Fruit fly (Drosophila melanogaster) whole organism, embryonic: ENCODE measurements around the gene Gyc89Da.

Experiments used
- Atf3 ChIP-seq: fragments of 200-800 bp; sonication (Bioruptor generic); optimal IDR thresholded peaks from 3 replicates; lab custom pipeline; 2016; ENCODE audit warnings: missing biosample characterization, missing genetic modification characterization
- Bgb ChIP-seq: fragments of 200-800 bp; sonication (Bioruptor generic); IDR thresholded peaks from 2 replicates; pipeline ENCODE4 v1.3.6; 2022; ENCODE audit warnings: missing biosample characterization, missing genetic modification characterization; ENCODE audit not compliant: partially characterized antibody
- C15 ChIP-seq: fragments of 200-800 bp; sonication (Bioruptor generic); IDR thresholded peaks from 3 replicates; pipeline ENCODE4 v1.3.6; 2022; ENCODE audit warnings: missing biosample characterization, missing genetic modification characterization
- CG11723 ChIP-seq: fragments of 200-800 bp; sonication (Bioruptor generic); optimal IDR thresholded peaks from 2 replicates; lab custom pipeline; 2017; ENCODE audit warnings: missing biosample characterization, mild to moderate bottlenecking, missing genetic modification characterization
- CG12155 ChIP-seq: fragments of 200-800 bp; sonication (Bioruptor generic); optimal IDR thresholded peaks from 3 replicates; lab custom pipeline; 2016; ENCODE audit warnings: missing biosample characterization, missing genetic modification characterization
- CG14667 ChIP-seq: fragments of 200-800 bp; sonication (Bioruptor generic); IDR thresholded peaks from 2 replicates; pipeline ENCODE4 v1.3.6; 2022; ENCODE audit warnings: missing biosample characterization, missing genetic modification characterization
- CG14860 ChIP-seq: fragments of 200-800 bp; sonication (Bioruptor generic); IDR thresholded peaks from 3 replicates; pipeline ENCODE4 v1.3.6; 2022; ENCODE audit warnings: missing biosample characterization, missing genetic modification characterization; ENCODE audit not compliant: partially characterized antibody
- CG15696 ChIP-seq: fragments of 200-800 bp; sonication (Bioruptor generic); optimal IDR thresholded peaks from 2 replicates; lab custom pipeline; 2019; ENCODE audit warnings: missing biosample characterization, mild to moderate bottlenecking, missing genetic modification characterization, moderate library complexity
- CG17359 ChIP-seq: fragments of 200-800 bp; sonication (Bioruptor generic); optimal IDR thresholded peaks from 3 replicates; lab custom pipeline; 2018; ENCODE audit warnings: missing biosample characterization, mild to moderate bottlenecking, missing genetic modification characterization, moderate library complexity
- CG3065 ChIP-seq: fragments of 200-800 bp; sonication (Bioruptor generic); optimal IDR thresholded peaks from 2 replicates; lab custom pipeline; 2016; ENCODE audit warnings: missing biosample characterization, missing genetic modification characterization
- CG31224 ChIP-seq: fragments of 200-800 bp; sonication (Bioruptor generic); IDR thresholded peaks from 2 replicates; pipeline ENCODE4 v1.3.6; 2022; ENCODE audit warnings: missing biosample characterization, missing genetic modification characterization
- CG31441 ChIP-seq: fragments of 200-800 bp; sonication (Bioruptor generic); IDR thresholded peaks from 2 replicates; pipeline ENCODE4 v1.3.6; 2022; ENCODE audit warnings: missing biosample characterization, missing genetic modification characterization
- CG3726 ChIP-seq: fragments of 200-800 bp; sonication (Bioruptor generic); IDR thresholded peaks from 3 replicates; pipeline ENCODE4, ENCODE4 v1.3.6; 2022; ENCODE audit warnings: missing biosample characterization, missing genetic modification characterization
- CG3847 ChIP-seq: fragments of 200-800 bp; sonication (Bioruptor generic); IDR thresholded peaks from 2 replicates; pipeline ENCODE4 v1.3.6; 2022; ENCODE audit warnings: missing biosample characterization, missing genetic modification characterization
- CG4424 ChIP-seq: fragments of 200-800 bp; sonication (Bioruptor generic); optimal IDR thresholded peaks from 3 replicates; lab custom pipeline; 2016; ENCODE audit warnings: missing biosample characterization, missing genetic modification characterization
- CG7745 ChIP-seq: fragments of 200-800 bp; sonication (Bioruptor generic); optimal IDR thresholded peaks from 2 replicates; lab custom pipeline; 2018; ENCODE audit warnings: missing biosample characterization, mild to moderate bottlenecking, missing genetic modification characterization, moderate library complexity
- CG7987 ChIP-seq: fragments of 200-800 bp; sonication (Bioruptor generic); optimal IDR thresholded peaks from 2 replicates; lab custom pipeline; 2018; ENCODE audit warnings: missing biosample characterization, mild to moderate bottlenecking, missing genetic modification characterization, moderate library complexity
- CG8944 ChIP-seq: fragments of 200-800 bp; sonication (Bioruptor generic); optimal IDR thresholded peaks from 3 replicates; lab custom pipeline; 2016; ENCODE audit warnings: missing biosample characterization, missing genetic modification characterization
- CG9609 ChIP-seq: fragments of 200-800 bp; sonication (Bioruptor generic); optimal IDR thresholded peaks from 3 replicates; lab custom pipeline; 2016; ENCODE audit warnings: missing biosample characterization, missing genetic modification characterization
- CkIIα-i1 ChIP-seq: fragments of 200-800 bp; sonication (Bioruptor generic); IDR thresholded peaks from 2 replicates; pipeline ENCODE4 v1.3.6; 2022; ENCODE audit warnings: missing biosample characterization, missing genetic modification characterization
- CrebB ChIP-seq: fragments of 200-800 bp; sonication (Bioruptor generic); optimal IDR thresholded peaks from 3 replicates; lab custom pipeline; 2018; ENCODE audit warnings: missing biosample characterization, mild to moderate bottlenecking, missing genetic modification characterization
- D ChIP-seq, 2 experiments: fragments of 200-800 bp in 1 of 2; fragments of >200 bp in 1 of 2; sonication (Bioruptor generic) in 1 of 2; optimal IDR thresholded peaks; 2 replicates in 1 of 2; 3 replicates in 1 of 2; lab custom pipeline; 2017; ENCODE audit warnings: mild to moderate bottlenecking in 1 of 2, missing biosample characterization in 1 of 2, missing genetic modification characterization in 1 of 2, missing genetic modification reagents in 1 of 2
- Dbx ChIP-seq: fragments of 200-800 bp; sonication (Bioruptor generic); IDR thresholded peaks from 3 replicates; pipeline ENCODE4 v1.3.6; 2022; ENCODE audit warnings: missing biosample characterization, missing genetic modification characterization
- Dll ChIP-seq: fragments of 200-800 bp; sonication (Bioruptor generic); IDR thresholded peaks from 4 replicates; pipeline ENCODE4 v1.3.6; 2022; ENCODE audit warnings: missing biosample characterization, missing genetic modification characterization; ENCODE audit not compliant: partially characterized antibody
- Doc3 ChIP-seq: fragments of 200-800 bp; sonication (Bioruptor generic); IDR thresholded peaks from 3 replicates; pipeline ENCODE4 v1.3.6; 2022; ENCODE audit warnings: missing biosample characterization, missing genetic modification characterization; ENCODE audit not compliant: partially characterized antibody
- Dref ChIP-seq: fragments of 200-800 bp; sonication (Bioruptor generic); IDR thresholded peaks from 2 replicates; pipeline ENCODE4 v1.3.6; 2022; ENCODE audit warnings: missing biosample characterization, missing genetic modification characterization
- Jarid2 ChIP-seq: fragments of 200-800 bp; sonication (Bioruptor generic); optimal IDR thresholded peaks from 3 replicates; lab custom pipeline; 2017; ENCODE audit warnings: mild to moderate bottlenecking, missing biosample characterization, missing genetic modification reagents, missing genetic modification characterization
- Kr ChIP-seq: fragments of 200-800 bp; sonication (Bioruptor generic); optimal IDR thresholded peaks from 2 replicates; lab custom pipeline; 2017; ENCODE audit warnings: missing biosample characterization, mild to moderate bottlenecking, missing genetic modification characterization
- Mrtf ChIP-seq: fragments of 200-800 bp; sonication (Bioruptor generic); IDR thresholded peaks from 3 replicates; pipeline ENCODE4 v1.3.6; 2022; ENCODE audit warnings: missing biosample characterization, missing genetic modification characterization
- Neu2 ChIP-seq: fragments of 200-800 bp; sonication (Bioruptor generic); optimal IDR thresholded peaks from 3 replicates; lab custom pipeline; 2016; ENCODE audit warnings: missing biosample characterization, missing genetic modification characterization, borderline replicate concordance
- Nf-YB ChIP-seq: fragments of 200-800 bp; sonication (Bioruptor generic); optimal IDR thresholded peaks from 3 replicates; lab custom pipeline; 2019; ENCODE audit warnings: missing biosample characterization, mild to moderate bottlenecking, missing genetic modification characterization, moderate library complexity
- Oaz ChIP-seq: fragments of 200-800 bp; sonication (Bioruptor generic); IDR thresholded peaks from 2 replicates; pipeline ENCODE4 v1.3.6; 2022; ENCODE audit warnings: missing biosample characterization, missing genetic modification characterization
- Rx ChIP-seq: fragments of 200-800 bp; sonication (Bioruptor generic); IDR thresholded peaks from 2 replicates; pipeline ENCODE4 v1.3.6; 2022; ENCODE audit warnings: missing biosample characterization, missing genetic modification characterization
- Side ChIP-seq: fragments of 200-800 bp; sonication (Bioruptor generic); optimal IDR thresholded peaks from 2 replicates; lab custom pipeline; 2016; ENCODE audit warnings: missing biosample characterization, missing genetic modification characterization
- TFAM ChIP-seq: fragments of 200-800 bp; sonication (Bioruptor generic); optimal IDR thresholded peaks from 2 replicates; lab custom pipeline; 2017; ENCODE audit warnings: missing biosample characterization, missing genetic modification characterization, inconsistent platforms
- ab ChIP-seq: fragments of 200-800 bp; sonication (Bioruptor generic); optimal IDR thresholded peaks from 2 replicates; lab custom pipeline; 2016; ENCODE audit warnings: missing biosample characterization, missing genetic modification characterization
- ac ChIP-seq: fragments of 200-800 bp; sonication (Bioruptor generic); optimal IDR thresholded peaks from 3 replicates; lab custom pipeline; 2017; ENCODE audit warnings: missing biosample characterization, mild to moderate bottlenecking, missing genetic modification characterization
- cad ChIP-seq: fragments of >200 bp; optimal IDR thresholded peaks from 2 replicates; lab custom pipeline; 2017; ENCODE audit warnings: missing biosample characterization, missing genetic modification characterization
- chm ChIP-seq: fragments of 200-800 bp; sonication (Bioruptor generic); IDR thresholded peaks from 2 replicates; pipeline ENCODE4 v1.3.6; 2022; ENCODE audit warnings: missing biosample characterization, missing genetic modification characterization
- en ChIP-seq: fragments of 200-800 bp; sonication (Bioruptor generic); optimal IDR thresholded peaks from 2 replicates; lab custom pipeline; 2016; ENCODE audit warnings: missing biosample characterization, missing genetic modification characterization
- gcm2 ChIP-seq: fragments of 200-800 bp; sonication (Bioruptor generic); optimal IDR thresholded peaks from 2 replicates; lab custom pipeline; 2016; ENCODE audit warnings: missing biosample characterization, missing genetic modification characterization
- gem ChIP-seq: fragments of 200-800 bp; sonication (Bioruptor generic); optimal IDR thresholded peaks from 2 replicates; lab custom pipeline; 2019; ENCODE audit warnings: missing biosample characterization, mild to moderate bottlenecking, missing genetic modification characterization, moderate library complexity
- kni ChIP-seq: fragments of 200-800 bp; sonication (Bioruptor generic); optimal IDR thresholded peaks from 3 replicates; lab custom pipeline; 2017; ENCODE audit warnings: mild to moderate bottlenecking, missing biosample characterization, missing genetic modification reagents, missing genetic modification characterization
- mam ChIP-seq: fragments of 200-800 bp; sonication (Bioruptor generic); optimal IDR thresholded peaks from 3 replicates; lab custom pipeline; 2016; ENCODE audit warnings: missing biosample characterization, missing genetic modification characterization
- onecut ChIP-seq: fragments of 200-800 bp; sonication (Bioruptor generic); IDR thresholded peaks from 2 replicates; pipeline ENCODE4 v1.3.6; 2022; ENCODE audit warnings: missing biosample characterization, missing genetic modification characterization
- org-1 ChIP-seq: fragments of 200-800 bp; sonication (Bioruptor generic); optimal IDR thresholded peaks from 2 replicates; lab custom pipeline; 2017; ENCODE audit warnings: missing biosample characterization, missing genetic modification characterization
- p53 ChIP-seq: fragments of 200-800 bp; sonication (Bioruptor generic); optimal IDR thresholded peaks from 2 replicates; lab custom pipeline; 2016; ENCODE audit warnings: missing biosample characterization, missing genetic modification characterization
- pfk ChIP-seq: fragments of 200-800 bp; sonication (Bioruptor generic); optimal IDR thresholded peaks from 2 replicates; lab custom pipeline; 2018; ENCODE audit warnings: missing biosample characterization, mild to moderate bottlenecking, missing genetic modification characterization, moderate library complexity
- row ChIP-seq: fragments of 200-800 bp; sonication (Bioruptor generic); IDR thresholded peaks from 3 replicates; pipeline ENCODE4 v1.3.6; 2022; ENCODE audit warnings: missing biosample characterization, missing genetic modification characterization
- toy ChIP-seq: fragments of 200-800 bp; sonication (Bioruptor generic); IDR thresholded peaks from 2 replicates; pipeline ENCODE4 v1.3.6; 2022; ENCODE audit warnings: missing biosample characterization, missing genetic modification characterization
- tup ChIP-seq: fragments of 200-800 bp; sonication (Bioruptor generic); optimal IDR thresholded peaks from 2 replicates; lab custom pipeline; 2016; ENCODE audit warnings: missing biosample characterization, mild to moderate bottlenecking, missing genetic modification characterization, moderate library complexity
- twi ChIP-seq: fragments of 200-800 bp; optimal IDR thresholded peaks from 2 replicates; lab custom pipeline; 2019; ENCODE audit warnings: missing biosample characterization, mild to moderate bottlenecking, missing genetic modification characterization, moderate library complexity

The Gyc89Da gene

dm6 chr3R:16431707-16432106 lies 40.7 kb upstream of the Gyc89Da start (continued):
- no peak for TF ChIP-seq TFAM (GFP tag; lab: Kevin White, UChicago)
- peak; percentile 37; the same call in 1 of the 2 replicates for TF ChIP-seq onecut (GFP tag; lab: Robert Waterston, UW)
- TF ChIP-seq CG9609 (GFP tag; lab: Kevin White, UChicago) = no peak
- TF ChIP-seq Side (GFP tag; lab: Kevin White, UChicago) = peak; percentile 27
- TF ChIP-seq CG8944 (GFP tag; lab: Kevin White, UChicago) = peak; percentile 13
- TF ChIP-seq Dll = peak; percentile 44; the same call in 1 of the 4 replicates
- no peak for TF ChIP-seq pfk (GFP tag; lab: Kevin White, UChicago)
- no peak for TF ChIP-seq en (GFP tag; lab: Kevin White, UChicago)
- no peak for TF ChIP-seq ab (GFP tag; lab: Kevin White, UChicago)
- TF ChIP-seq toy (GFP tag; lab: Robert Waterston, UW) = no peak
- no peak for TF ChIP-seq CkIIα-i1 (GFP tag; lab: Robert Waterston, UW)
- TF ChIP-seq row (GFP tag; lab: Robert Waterston, UW) = no peak
- no peak for TF ChIP-seq CG7745 (tag; lab: Kevin White, UChicago)
- no peak for TF ChIP-seq CG14667
- TF ChIP-seq Nf-YB (GFP tag; lab: Kevin White, UChicago) = peak; percentile 9
- no peak for TF ChIP-seq cad
- TF ChIP-seq CrebB = no peak
- peak; percentile 80 for TF ChIP-seq Bgb (GFP tag; lab: Robert Waterston, UW)
- TF ChIP-seq CG14860 (GFP tag; lab: Robert Waterston, UW) = peak; percentile 52; the same call in 1 of the 3 replicates
- peak; percentile 25 for TF ChIP-seq CG15696 (tag; lab: Kevin White, UChicago)
- peak; percentile 12; the same call in 1 of the 2 replicates for TF ChIP-seq Dref (GFP tag; lab: Robert Waterston, UW)
- TF ChIP-seq CG12155 (GFP tag; lab: Kevin White, UChicago) = peak; percentile 25
- TF ChIP-seq Atf3 = no peak
- no peak for TF ChIP-seq chm
- no peak for TF ChIP-seq CG3726 (GFP tag; lab: Robert Waterston, UW)
- TF ChIP-seq Kr (GFP tag; lab: Kevin White, UChicago) = no peak
- TF ChIP-seq p53 = peak; percentile 15
- TF ChIP-seq CG31224 (GFP tag; lab: Robert Waterston, UW) = no peak
- 0 out of 2 replicates have a peak, but pooled peaks have one; percentile 21 for TF ChIP-seq CG3847
- TF ChIP-seq CG17359 (tag; lab: Kevin White, UChicago) = peak; percentile 54
- no peak for TF ChIP-seq CG11723 (GFP tag; lab: Kevin White, UChicago)
- TF ChIP-seq gem (tag; lab: Kevin White, UChicago) = peak; percentile 10
- no peak for TF ChIP-seq D (optimal IDR thresholded peaks at IDR 0.05; lab: Kevin White, UChicago)
- no peak for TF ChIP-seq D (GFP tag; optimal IDR thresholded peaks at IDR 0.05; lab: Kevin White, UChicago)
- no peak for TF ChIP-seq C15 (GFP tag; lab: Robert Waterston, UW)
- no peak for TF ChIP-seq Neu2 (GFP tag; lab: Kevin White, UChicago)
- no peak for TF ChIP-seq tup (GFP tag; lab: Kevin White, UChicago)
- peak; percentile 56 for TF ChIP-seq mam (GFP tag; lab: Kevin White, UChicago)
- peak; percentile 59 for TF ChIP-seq CG7987 (GFP tag; lab: Kevin White, UChicago)
- TF ChIP-seq gcm2 (GFP tag; lab: Kevin White, UChicago) = no peak

DNA sequence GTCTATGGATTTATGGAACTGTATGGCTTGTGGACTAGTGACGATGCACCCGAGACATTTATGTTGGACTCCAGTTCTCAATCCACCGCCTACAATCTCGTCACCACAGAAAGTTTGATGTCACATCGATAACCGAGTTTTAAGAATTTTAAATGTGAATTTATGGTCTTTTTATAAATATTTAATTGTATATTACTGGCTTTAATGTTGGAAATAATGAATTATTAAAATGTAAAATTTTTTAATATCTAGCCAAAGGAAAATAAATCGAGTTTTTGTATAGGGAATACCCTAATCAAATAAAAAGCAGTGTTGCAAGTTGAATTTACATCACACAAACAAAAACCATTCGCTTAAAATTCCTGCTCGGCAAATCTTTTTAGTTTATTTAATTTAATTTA lies 39.7 kb upstream of the Gyc89Da start, which contains the start of gene Fntb:
Gene Fntb (plus strand): TSS at position 334 of the 401 bp plus-strand sequence.
- no peak for TF ChIP-seq Rx (GFP tag; lab: Robert Waterston, UW)
- peak; percentile 86 for TF ChIP-seq CG31441 (GFP tag; lab: Robert Waterston, UW)
- peak; percentile 68 for TF ChIP-seq CG4424 (GFP tag; lab: Kevin White, UChicago)
- TF ChIP-seq Jarid2 = no peak
- TF ChIP-seq org-1 (GFP tag; lab: Kevin White, UChicago) = no peak
- TF ChIP-seq twi = peak; percentile 46
- peak; percentile 22; the same call in 1 of the 3 replicates for TF ChIP-seq Mrtf (GFP tag; lab: Robert Waterston, UW)
- TF ChIP-seq Doc3 (GFP tag; lab: Robert Waterston, UW) = 0 out of 3 replicates have a peak, but pooled peaks have one; percentile 24
- TF ChIP-seq CG3065 (GFP tag; lab: Kevin White, UChicago) = peak; percentile 2
- no peak for TF ChIP-seq Oaz (GFP tag; lab: Robert Waterston, UW)
- no peak for TF ChIP-seq kni
- peak; percentile 65; the same call in 2 of the 3 replicates for TF ChIP-seq Dbx (GFP tag; lab: Robert Waterston, UW)
- TF ChIP-seq ac (GFP tag; lab: Kevin White, UChicago) = no peak
